Fruit fly (Drosophila melanogaster) whole organism, embryonic: ENCODE measurements around the gene Liprin-beta.
A peak's percentile ranks its signal among the peaks of the same experiment; 100 is the strongest.

Experiments used
- CG14860 ChIP-seq: fragments of 200-800 bp; sonication (Bioruptor generic); IDR thresholded peaks from 3 replicates; pipeline ENCODE4 v1.3.6; 2022; ENCODE audit warnings: missing biosample characterization, missing genetic modification characterization; ENCODE audit not compliant: partially characterized antibody
- CG15514 ChIP-seq: fragments of 200-800 bp; sonication (Bioruptor generic); optimal IDR thresholded peaks from 3 replicates; lab custom pipeline; 2017; ENCODE audit warnings: missing biosample characterization, missing genetic modification characterization, mild to moderate bottlenecking, moderate library complexity, missing genetic modification reagents
- CG1832 ChIP-seq: fragments of 200-800 bp; sonication (Bioruptor generic); optimal IDR thresholded peaks from 2 replicates; lab custom pipeline; 2017; ENCODE audit warnings: missing biosample characterization, mild to moderate bottlenecking, missing genetic modification characterization, inconsistent platforms
- CG6654 ChIP-seq: fragments of 200-800 bp; sonication (Bioruptor generic); optimal IDR thresholded peaks from 2 replicates; lab custom pipeline; 2017; ENCODE audit warnings: missing biosample characterization, mild to moderate bottlenecking, missing genetic modification characterization
- CG9437 ChIP-seq: fragments of 200-800 bp; sonication (Bioruptor generic); optimal IDR thresholded peaks from 2 replicates; lab custom pipeline; 2018; ENCODE audit warnings: missing biosample characterization, mild to moderate bottlenecking, missing genetic modification characterization
- CG9817 ChIP-seq: fragments of 200-800 bp; sonication (Bioruptor generic); optimal IDR thresholded peaks from 2 replicates; lab custom pipeline; 2018; ENCODE audit warnings: missing biosample characterization, mild to moderate bottlenecking, missing genetic modification characterization, moderate library complexity
- NK7.1 ChIP-seq: fragments of 200-800 bp; sonication (Bioruptor generic); optimal IDR thresholded peaks from 3 replicates; lab custom pipeline; 2016; ENCODE audit warnings: missing biosample characterization, missing genetic modification characterization
- ci ChIP-seq: fragments of 200-800 bp; sonication (Bioruptor generic); IDR thresholded peaks from 3 replicates; pipeline ENCODE4 v1.3.6; 2022; ENCODE audit warnings: missing biosample characterization, missing genetic modification characterization
- inv ChIP-seq: fragments of 200-800 bp; sonication (Bioruptor generic); IDR thresholded peaks from 2 replicates; pipeline ENCODE4 v1.3.6; 2022; ENCODE audit warnings: missing biosample characterization, missing genetic modification characterization; ENCODE audit not compliant: partially characterized antibody
- stwl ChIP-seq: fragments of 200-800 bp; sonication (Bioruptor generic); optimal IDR thresholded peaks from 3 replicates; lab custom pipeline; 2018; ENCODE audit warnings: missing biosample characterization, mild to moderate bottlenecking, missing genetic modification characterization, moderate library complexity

dm6 chr3L:13519555-13520284 lies 6.7 kb downstream of the Liprin-beta start, which contains the start of gene CG10710:
- no peak for TF ChIP-seq CG9817 (tag; lab: Kevin White, UChicago)
- no peak for TF ChIP-seq CG9437 (GFP tag; lab: Kevin White, UChicago)
- 0 out of 2 replicates have a peak, but pooled peaks have one; percentile 13 for TF ChIP-seq inv
- TF ChIP-seq CG1832 (GFP tag; lab: Kevin White, UChicago), result no peak
- no peak for TF ChIP-seq ci (GFP tag; lab: Robert Waterston, UW)
- no peak for TF ChIP-seq CG15514
- no peak for TF ChIP-seq CG6654 (GFP tag; lab: Kevin White, UChicago)
- no peak for TF ChIP-seq CG14860
- TF ChIP-seq stwl, result no peak
- no peak for TF ChIP-seq NK7.1 (GFP tag; lab: Kevin White, UChicago)
